Fruit fly (Drosophila melanogaster): ENCODE data around the gene Elys.

The Elys gene

dm6 chrX:19645873-19646541 lies 6.1 kb upstream of the Elys start, which contains the start of gene Arp10 (continued):
- TF ChIP-seq CG7556 (GFP tag; optimal IDR thresholded peaks at IDR 0.05) (no peak), CG3407 (GFP tag; optimal IDR thresholded peaks at IDR 0.05) (no peak), CG10147 (GFP tag; optimal IDR thresholded peaks at IDR 0.05) (no peak), cato (GFP tag; optimal IDR thresholded peaks at IDR 0.05; ENCODE audit: borderline replicate concordance) (no peak), Xbp1 (GFP tag; optimal IDR thresholded peaks at IDR 0.05) (peak; percentile 31), Kr (GFP tag; optimal IDR thresholded peaks at IDR 0.05) (no peak), ci (GFP tag; IDR thresholded peaks at IDR 0.05) (no peak), nau (GFP tag; optimal IDR thresholded peaks at IDR 0.05) (no peak), bowl (GFP tag; IDR thresholded peaks at IDR 0.05) (no peak), CG33213 (GFP tag; optimal IDR thresholded peaks at IDR 0.05) (no peak), Ptx1 (GFP tag; IDR thresholded peaks at IDR 0.05) (peak; percentile 17; the same call in 1 of the 2 replicates), sqz (GFP tag; optimal IDR thresholded peaks at IDR 0.05) (no peak), CG9797 (GFP tag; optimal IDR thresholded peaks at IDR 0.05) (peak; percentile 18), CG9727 (GFP tag; optimal IDR thresholded peaks at IDR 0.05) (peak; percentile 18), jing (GFP tag; optimal IDR thresholded peaks at IDR 0.05) (no peak), ranshi (GFP tag; IDR thresholded peaks at IDR 0.05) (no peak), Bteb2 (GFP tag; optimal IDR thresholded peaks at IDR 0.05) (no peak), gcm (GFP tag; optimal IDR thresholded peaks at IDR 0.05) (no peak), row (GFP tag; IDR thresholded peaks at IDR 0.05) (peak; percentile 77), NC2β (GFP tag; optimal IDR thresholded peaks at IDR 0.05) (no peak), Drgx (GFP tag; IDR thresholded peaks at IDR 0.05) (no peak), Meics (GFP tag; optimal IDR thresholded peaks at IDR 0.05) (peak; percentile 82), CG7786 (GFP tag; optimal IDR thresholded peaks at IDR 0.05) (no peak), Chrac-16 (GFP tag; optimal IDR thresholded peaks at IDR 0.05) (no peak), org-1 (GFP tag; optimal IDR thresholded peaks at IDR 0.05) (no peak), Sin3A (optimal IDR thresholded peaks at IDR 0.05) (peak; percentile 40), CG11398 (GFP tag; optimal IDR thresholded peaks at IDR 0.05) (no peak), NFAT (GFP tag; IDR thresholded peaks at IDR 0.05) (no peak), onecut (GFP tag; IDR thresholded peaks at IDR 0.05) (no peak), PHDP (tag; optimal IDR thresholded peaks at IDR 0.05) (no peak), CG4617 (GFP tag; optimal IDR thresholded peaks at IDR 0.05; ENCODE audit: borderline replicate concordance) (peak; percentile 39), ash1 (GFP tag; optimal IDR thresholded peaks at IDR 0.05) (no peak), Opbp (GFP tag; IDR thresholded peaks at IDR 0.05; ENCODE audit: partially characterized antibody) (peak; percentile 60; the same call in 1 of the 3 replicates), sd (tag; optimal IDR thresholded peaks at IDR 0.05) (no peak), pita (GFP tag; optimal IDR thresholded peaks at IDR 0.05) (no peak), bbx (GFP tag; IDR thresholded peaks at IDR 0.05; ENCODE audit: partially characterized antibody) (peak; percentile 53; the same call in 1 of the 2 replicates), Dek (tag; optimal IDR thresholded peaks at IDR 0.05) (no peak), Mad (GFP tag; optimal IDR thresholded peaks at IDR 0.05) (no peak), CG13123 (GFP tag; optimal IDR thresholded peaks at IDR 0.05) (no peak), CG6765 (GFP tag; optimal IDR thresholded peaks at IDR 0.05) (no peak), CG5245 (GFP tag; optimal IDR thresholded peaks at IDR 0.05) (no peak), CG6272 (GFP tag; IDR thresholded peaks at IDR 0.05) (no peak), mld (GFP tag; IDR thresholded peaks at IDR 0.05; ENCODE audit: partially characterized antibody) (no peak), Tbp (GFP tag; optimal IDR thresholded peaks at IDR 0.05) (no peak), sens (GFP tag) (peak; percentile 72), h (optimal IDR thresholded peaks at IDR 0.05) (no peak), zfh2 (GFP tag; optimal IDR thresholded peaks at IDR 0.05) (peak; percentile 14), fd3F (GFP tag; optimal IDR thresholded peaks at IDR 0.05) (no peak), CG9817 (tag; optimal IDR thresholded peaks at IDR 0.05) (no peak), CG12942 (GFP tag; optimal IDR thresholded peaks at IDR 0.05) (no peak), ham (GFP tag; IDR thresholded peaks at IDR 0.05) (no peak), CG16815 (GFP tag; optimal IDR thresholded peaks at IDR 0.05) (no peak)

All from whole organism, embryonic.